Worm (Caenorhabditis elegans) whole organism, L3 larva: ENCODE results near the gene lem-4.

Experiments
- aly-2 ChIP-seq: fragments of 150-350 bp; optimal IDR thresholded peaks from 2 replicates; lab custom pipeline; 2014; ENCODE audit warnings: missing biosample characterization, missing genetic modification characterization
- jun-1 ChIP-seq: fragments of 150-350 bp; optimal IDR thresholded peaks from 2 replicates; lab custom pipeline; 2014; ENCODE audit warnings: missing biosample characterization, missing genetic modification reagents, missing genetic modification characterization
- nhr-237 ChIP-seq: fragments of 150-350 bp; optimal IDR thresholded peaks from 2 replicates; lab custom pipeline; 2014; ENCODE audit warnings: missing biosample characterization, missing genetic modification characterization
- nhr-28 ChIP-seq: fragments of 150-350 bp; optimal IDR thresholded peaks from 2 replicates; lab custom pipeline; 2014; ENCODE audit warnings: missing biosample characterization, missing genetic modification characterization

DNA sequence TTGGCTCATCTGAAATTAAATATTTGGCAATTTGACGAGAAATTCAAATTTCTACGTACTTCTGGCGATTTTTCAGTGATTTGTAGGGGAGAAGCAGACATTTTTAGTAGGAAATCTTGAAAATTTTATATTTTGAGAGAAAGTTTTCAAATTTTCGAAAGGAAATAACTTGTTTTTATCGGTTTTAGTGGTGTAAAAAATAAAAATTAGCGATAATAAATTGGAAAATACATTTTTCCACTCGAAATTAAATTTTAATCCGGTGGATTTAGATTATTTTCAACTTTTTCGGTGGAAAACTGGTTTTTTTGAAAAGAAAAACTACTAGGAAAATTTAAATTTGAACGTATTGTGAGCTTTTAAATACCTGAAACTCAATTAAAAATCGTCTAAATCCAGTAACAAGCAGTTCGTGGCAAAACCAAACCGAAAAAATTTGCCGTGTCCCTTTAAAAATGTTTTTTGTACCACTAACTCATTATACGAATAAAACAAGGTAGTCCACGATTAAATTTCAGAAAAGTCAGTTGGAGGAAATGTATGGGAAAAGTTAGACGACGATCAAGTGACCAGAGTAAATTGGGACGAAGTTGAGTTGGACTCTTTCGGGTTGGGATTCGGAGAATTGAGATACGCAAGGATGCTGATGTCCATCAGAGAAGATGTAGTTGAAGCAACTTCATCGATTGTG, 22.6 kb downstream of the lem-4 start, which contains the start of the genes madf-1 and Y55F3BR.10:
- no peak for TF ChIP-seq aly-2 (tag; lab: Kevin White, UChicago)
- TF ChIP-seq nhr-237 (tag; lab: Kevin White, UChicago) = no peak
- no peak for TF ChIP-seq nhr-28
- no peak for TF ChIP-seq jun-1 (tag; lab: Kevin White, UChicago)
